Worm (Caenorhabditis elegans) whole organism, midembryonic: ENCODE data around the gene T15B7.8.

Experiments
- T22C8.4 ChIP-seq: fragments of 200-800 bp; sonication (Bioruptor generic); IDR thresholded peaks from 2 replicates; pipeline ENCODE4 v1.3.6; 2022; ENCODE audit warnings: missing genetic modification characterization, missing compliant biosample characterization
- cog-1 ChIP-seq: sonication (generic microtip); optimal IDR thresholded peaks from 2 replicates; lab custom pipeline; 2016; ENCODE audit warnings: missing genetic modification characterization, missing compliant biosample characterization
- flt-1 ChIP-seq: fragments of 200-800 bp; sonication (Bioruptor generic); IDR thresholded peaks from 2 replicates; pipeline ENCODE4 v1.3.6; 2022; ENCODE audit warnings: missing genetic modification characterization, missing compliant biosample characterization
- klf-2 ChIP-seq: fragments of 200-800 bp; sonication (Bioruptor generic); conservative IDR thresholded peaks from 2 replicates; pipeline ENCODE4 v1.3.6; 2022; ENCODE audit warnings: missing genetic modification reagents, missing genetic modification characterization, missing compliant biosample characterization
- med-1 ChIP-seq: sonication (generic microtip); optimal IDR thresholded peaks from 2 replicates; lab custom pipeline; 2017; ENCODE audit warnings: missing genetic modification characterization, mild to moderate bottlenecking, missing compliant biosample characterization, antibody characterized with exemption, missing genetic modification reagents; ENCODE audit not compliant: insufficient read depth
- ref-1 ChIP-seq: fragments of 200-800 bp; sonication (Bioruptor generic); conservative IDR thresholded peaks from 2 replicates; pipeline ENCODE4 v1.3.6; 2022; ENCODE audit warnings: missing genetic modification reagents, missing genetic modification characterization, missing compliant biosample characterization
- tab-1 ChIP-seq: fragments of 200-800 bp; sonication (Bioruptor generic); IDR thresholded peaks from 2 replicates; pipeline ENCODE4 v1.3.6; 2022; ENCODE audit warnings: missing genetic modification characterization, missing compliant biosample characterization
- ztf-23 ChIP-seq: fragments of 200-800 bp; sonication (Bioruptor generic); IDR thresholded peaks from 2 replicates; pipeline ENCODE4 v1.3.6; 2022; ENCODE audit warnings: missing genetic modification reagents, missing genetic modification characterization, missing compliant biosample characterization
- ztf-29 ChIP-seq: fragments of 200-800 bp; sonication (Bioruptor generic); IDR thresholded peaks from 2 replicates; pipeline ENCODE4 v1.3.6; 2022; ENCODE audit warnings: missing genetic modification reagents, missing genetic modification characterization, missing compliant biosample characterization

T15B7.8 gene

ce11 chrV:6874735-6875134, 53.1 kb downstream of the T15B7.8 start:
- TF ChIP-seq med-1 (GFP tag; lab: Kevin White, UChicago) (no peak), cog-1 (tag; lab: Kevin White, UChicago) (no peak), flt-1 (GFP tag; lab: Robert Waterston, UW) (no peak), klf-2 (GFP tag; lab: Robert Waterston, UW) (no peak), ref-1 (GFP tag; lab: Robert Waterston, UW) (no peak), tab-1 (GFP tag; lab: Robert Waterston, UW) (no peak), T22C8.4 (GFP tag; lab: Robert Waterston, UW) (no peak), ztf-29 (GFP tag; lab: Robert Waterston, UW) (no peak), ztf-23 (GFP tag; lab: Robert Waterston, UW) (no peak)

- no peak for TF ChIP-seq klf-2 (GFP tag; lab: Robert Waterston, UW)
- TF ChIP-seq ztf-23 (GFP tag; lab: Robert Waterston, UW), result no peak
- no peak for TF ChIP-seq ref-1 (GFP tag; lab: Robert Waterston, UW)
- TF ChIP-seq cog-1 (tag; lab: Kevin White, UChicago), result no peak
- TF ChIP-seq med-1 (GFP tag; lab: Kevin White, UChicago), result no peak
- no peak for TF ChIP-seq flt-1 (GFP tag; lab: Robert Waterston, UW)
- no peak for TF ChIP-seq ztf-29 (GFP tag; lab: Robert Waterston, UW)
- TF ChIP-seq tab-1 (GFP tag; lab: Robert Waterston, UW), result no peak
- TF ChIP-seq T22C8.4 (GFP tag; lab: Robert Waterston, UW), result no peak
Measured at ce11 chrV:6875795-6876194, 54.2 kb downstream of the T15B7.8 start.
